Fruit fly (Drosophila melanogaster) whole organism, embryonic: ENCODE results near the gene DnaJ-H.

Source experiments
- Ada2b ChIP-seq: fragments of 200-800 bp; sonication (Bioruptor generic); IDR thresholded peaks from 2 replicates; pipeline ENCODE4 v1.3.6; 2022; ENCODE audit warnings: missing biosample characterization, missing genetic modification characterization
- Adf1 ChIP-seq: fragments of 200-800 bp; sonication (Bioruptor generic); IDR thresholded peaks from 2 replicates; pipeline ENCODE4 v1.3.6; 2022; ENCODE audit warnings: missing biosample characterization, missing genetic modification characterization
- CG13287 ChIP-seq: fragments of 200-800 bp; sonication (Bioruptor generic); IDR thresholded peaks from 2 replicates; pipeline ENCODE4 v1.3.6; 2022; ENCODE audit warnings: missing biosample characterization, missing genetic modification characterization; ENCODE audit not compliant: partially characterized antibody
- CG14014 ChIP-seq: fragments of 200-800 bp; sonication (Bioruptor generic); IDR thresholded peaks from 2 replicates; pipeline ENCODE4 v1.3.6; 2022; ENCODE audit warnings: missing biosample characterization, missing genetic modification characterization
- CG15479 ChIP-seq: fragments of 200-800 bp; sonication (Bioruptor generic); optimal IDR thresholded peaks from 3 replicates; lab custom pipeline; 2019; ENCODE audit warnings: missing biosample characterization, mild to moderate bottlenecking, missing genetic modification characterization, moderate library complexity
- CG17385 ChIP-seq: fragments of 200-800 bp; sonication (Bioruptor generic); optimal IDR thresholded peaks from 3 replicates; lab custom pipeline; 2018; ENCODE audit warnings: missing biosample characterization, mild to moderate bottlenecking, missing genetic modification characterization
- CG18599 ChIP-seq: fragments of 200-800 bp; sonication (Bioruptor generic); optimal IDR thresholded peaks from 3 replicates; lab custom pipeline; 2017; ENCODE audit warnings: missing biosample characterization, missing genetic modification characterization, mild to moderate bottlenecking, moderate library complexity, missing genetic modification reagents
- CG2129 ChIP-seq: fragments of 200-800 bp; sonication (Bioruptor generic); IDR thresholded peaks from 2 replicates; pipeline ENCODE4 v1.3.6; 2022; ENCODE audit warnings: missing biosample characterization, missing genetic modification characterization; ENCODE audit not compliant: partially characterized antibody
- CG31224 ChIP-seq: fragments of 200-800 bp; sonication (Bioruptor generic); IDR thresholded peaks from 2 replicates; pipeline ENCODE4 v1.3.6; 2022; ENCODE audit warnings: missing biosample characterization, missing genetic modification characterization
- CG32772 ChIP-seq: fragments of 200-800 bp; sonication (Bioruptor generic); IDR thresholded peaks from 2 replicates; pipeline ENCODE4 v1.3.6; 2022; ENCODE audit warnings: missing biosample characterization, missing genetic modification characterization
- CG34376 ChIP-seq: fragments of 200-800 bp; sonication (Bioruptor generic); optimal IDR thresholded peaks from 2 replicates; lab custom pipeline; 2018; ENCODE audit warnings: missing biosample characterization, mild to moderate bottlenecking, missing genetic modification characterization
- CG34422 ChIP-seq: fragments of 200-800 bp; sonication (Bioruptor generic); IDR thresholded peaks from 3 replicates; pipeline ENCODE4 v1.3.6; 2022; ENCODE audit warnings: missing biosample characterization, missing genetic modification characterization
- CG3838 ChIP-seq: fragments of 200-800 bp; sonication (Bioruptor generic); optimal IDR thresholded peaks from 3 replicates; lab custom pipeline; 2016; ENCODE audit warnings: missing biosample characterization, missing genetic modification characterization
- CG42726 ChIP-seq: fragments of 200-800 bp; sonication (Bioruptor generic); IDR thresholded peaks from 2 replicates; pipeline ENCODE4 v1.3.6; 2022; ENCODE audit warnings: missing biosample characterization, missing genetic modification characterization; ENCODE audit not compliant: partially characterized antibody
- CG4360 ChIP-seq: fragments of 200-800 bp; sonication (Bioruptor generic); IDR thresholded peaks from 2 replicates; pipeline ENCODE4 v1.3.6; 2022; ENCODE audit warnings: missing biosample characterization, missing genetic modification characterization
- CG43689 ChIP-seq: fragments of 200-800 bp; sonication (Bioruptor generic); IDR thresholded peaks from 2 replicates; pipeline ENCODE4 v1.3.6; 2022; ENCODE audit warnings: missing biosample characterization, missing genetic modification characterization
- CG6175 ChIP-seq: fragments of 200-800 bp; sonication (Bioruptor generic); IDR thresholded peaks from 3 replicates; pipeline ENCODE4 v1.3.6; 2022; ENCODE audit warnings: missing biosample characterization, missing genetic modification characterization
- CG6654 ChIP-seq: fragments of 200-800 bp; sonication (Bioruptor generic); optimal IDR thresholded peaks from 2 replicates; lab custom pipeline; 2017; ENCODE audit warnings: missing biosample characterization, mild to moderate bottlenecking, missing genetic modification characterization
- CG7786 ChIP-seq: fragments of 200-800 bp; sonication (Bioruptor generic); optimal IDR thresholded peaks from 2 replicates; lab custom pipeline; 2016; ENCODE audit warnings: missing biosample characterization, missing genetic modification characterization
- CG8388 ChIP-seq: fragments of 200-800 bp; sonication (Bioruptor generic); optimal IDR thresholded peaks from 2 replicates; lab custom pipeline; 2019; ENCODE audit warnings: missing biosample characterization, mild to moderate bottlenecking, missing genetic modification characterization, moderate library complexity
- Dll ChIP-seq: fragments of 200-800 bp; sonication (Bioruptor generic); IDR thresholded peaks from 4 replicates; pipeline ENCODE4 v1.3.6; 2022; ENCODE audit warnings: missing biosample characterization, missing genetic modification characterization; ENCODE audit not compliant: partially characterized antibody
- Dp ChIP-seq: fragments of 200-800 bp; sonication (Bioruptor generic); optimal IDR thresholded peaks from 2 replicates; lab custom pipeline; 2018; ENCODE audit warnings: missing biosample characterization, mild to moderate bottlenecking, missing genetic modification characterization, moderate library complexity
- Dref ChIP-seq: fragments of 200-800 bp; sonication (Bioruptor generic); IDR thresholded peaks from 2 replicates; pipeline ENCODE4 v1.3.6; 2022; ENCODE audit warnings: missing biosample characterization, missing genetic modification characterization
- E2f1 ChIP-seq: fragments of 200-800 bp; sonication (Bioruptor generic); IDR thresholded peaks from 2 replicates; pipeline ENCODE4 v1.3.6; 2022; ENCODE audit warnings: missing biosample characterization, missing genetic modification characterization
- HmgD ChIP-seq: fragments of 200-800 bp; sonication (Bioruptor generic); optimal IDR thresholded peaks from 3 replicates; lab custom pipeline; 2016; ENCODE audit warnings: missing biosample characterization, missing genetic modification characterization
- Hr39 ChIP-seq: fragments of >200 bp; optimal IDR thresholded peaks from 2 replicates; lab custom pipeline; 2017
- MESR4 ChIP-seq: fragments of 200-800 bp; sonication (Bioruptor generic); optimal IDR thresholded peaks from 2 replicates; lab custom pipeline; 2018; ENCODE audit warnings: missing biosample characterization, mild to moderate bottlenecking, missing genetic modification characterization, moderate library complexity
- Max ChIP-seq: fragments of 200-800 bp; sonication (Bioruptor generic); optimal IDR thresholded peaks from 2 replicates; lab custom pipeline; 2016; ENCODE audit warnings: missing biosample characterization, mild to moderate bottlenecking, missing genetic modification characterization
- Mrtf ChIP-seq: fragments of 200-800 bp; sonication (Bioruptor generic); IDR thresholded peaks from 3 replicates; pipeline ENCODE4 v1.3.6; 2022; ENCODE audit warnings: missing biosample characterization, missing genetic modification characterization
- Scr ChIP-seq: fragments of 200-800 bp; sonication (Bioruptor generic); IDR thresholded peaks from 2 replicates; pipeline ENCODE4 v1.3.6; 2022; ENCODE audit warnings: missing biosample characterization, missing genetic modification characterization; ENCODE audit not compliant: partially characterized antibody
- Sin3A ChIP-seq: fragments of >200 bp; optimal IDR thresholded peaks from 2 replicates; lab custom pipeline; 2018
- Tbp ChIP-seq: fragments of >200 bp; optimal IDR thresholded peaks from 2 replicates; lab custom pipeline; 2018; ENCODE audit warnings: missing biosample characterization, missing genetic modification characterization
- Trl ChIP-seq, 3 experiments: fragments of >200 bp in 2 of 3; fragments of 200-800 bp in 1 of 3; sonication (Bioruptor generic) in 1 of 3; optimal IDR thresholded peaks; 2 replicates in 1 of 3; 3 replicates in 2 of 3; lab custom pipeline; 2016 to 2017; ENCODE audit warnings: missing biosample characterization in 1 of 3, missing genetic modification characterization in 1 of 3
- YL-1 ChIP-seq: fragments of 200-800 bp; sonication (Bioruptor generic); optimal IDR thresholded peaks from 3 replicates; lab custom pipeline; 2017; ENCODE audit warnings: missing biosample characterization, mild to moderate bottlenecking, missing genetic modification characterization
- amos ChIP-seq: fragments of 200-800 bp; sonication (Bioruptor generic); IDR thresholded peaks from 2 replicates; pipeline ENCODE4 v1.3.6; 2022; ENCODE audit warnings: missing biosample characterization, missing genetic modification characterization; ENCODE audit not compliant: partially characterized antibody
- bbx ChIP-seq: fragments of 200-800 bp; sonication (Bioruptor generic); IDR thresholded peaks from 2 replicates; pipeline ENCODE4 v1.3.6; 2022; ENCODE audit warnings: missing biosample characterization, missing genetic modification characterization; ENCODE audit not compliant: partially characterized antibody
- cg ChIP-seq: fragments of 200-800 bp; sonication (Bioruptor generic); optimal IDR thresholded peaks from 3 replicates; lab custom pipeline; 2019; ENCODE audit warnings: missing biosample characterization, mild to moderate bottlenecking, missing genetic modification characterization, moderate library complexity
- chinmo ChIP-seq: fragments of 200-800 bp; sonication (Bioruptor generic); IDR thresholded peaks from 4 replicates; pipeline ENCODE4 v1.3.6; 2022; ENCODE audit warnings: missing biosample characterization, missing genetic modification characterization; ENCODE audit not compliant: partially characterized antibody
- ewg ChIP-seq: fragments of 200-800 bp; sonication (Bioruptor generic); optimal IDR thresholded peaks from 3 replicates; lab custom pipeline; 2017; ENCODE audit warnings: mild to moderate bottlenecking, missing biosample characterization, missing genetic modification reagents, missing genetic modification characterization
- gsb-n ChIP-seq: fragments of 200-800 bp; sonication (Bioruptor generic); optimal IDR thresholded peaks from 3 replicates; lab custom pipeline; 2018; ENCODE audit warnings: missing biosample characterization, mild to moderate bottlenecking, missing genetic modification characterization
- ham ChIP-seq: fragments of 200-800 bp; sonication (Bioruptor generic); IDR thresholded peaks from 2 replicates; pipeline ENCODE4 v1.3.6; 2022; ENCODE audit warnings: missing biosample characterization, missing genetic modification characterization
- hkb ChIP-seq, 2 experiments: fragments of 200-800 bp in 1 of 2; fragments of >200 bp in 1 of 2; sonication (Bioruptor generic) in 1 of 2; IDR thresholded peaks in 1 of 2; optimal IDR thresholded peaks in 1 of 2; 2 replicates each; pipeline versions ENCODE4 v1.3.6 to Lab custom; 2017 to 2022; ENCODE audit warnings: missing biosample characterization in 1 of 2, missing genetic modification characterization in 1 of 2
- jing ChIP-seq: fragments of 200-800 bp; sonication (Bioruptor generic); optimal IDR thresholded peaks from 2 replicates; lab custom pipeline; 2018; ENCODE audit warnings: missing biosample characterization, mild to moderate bottlenecking, missing genetic modification characterization
- klu ChIP-seq: fragments of 200-800 bp; sonication (Bioruptor generic); IDR thresholded peaks from 2 replicates; pipeline ENCODE4 v1.3.6; 2022; ENCODE audit warnings: missing biosample characterization, missing genetic modification characterization
- nom ChIP-seq: fragments of 200-800 bp; sonication (Bioruptor generic); optimal IDR thresholded peaks from 2 replicates; lab custom pipeline; 2017; ENCODE audit warnings: missing biosample characterization, missing genetic modification characterization, mild to moderate bottlenecking, moderate library complexity, missing genetic modification reagents
- psq ChIP-seq: fragments of 200-800 bp; sonication (Bioruptor generic); optimal IDR thresholded peaks from 2 replicates; lab custom pipeline; 2017; ENCODE audit warnings: missing biosample characterization, missing genetic modification characterization
- scrt ChIP-seq: fragments of 200-800 bp; sonication (Bioruptor generic); optimal IDR thresholded peaks from 2 replicates; lab custom pipeline; 2018; ENCODE audit warnings: missing biosample characterization, mild to moderate bottlenecking, missing genetic modification characterization, moderate library complexity
- sna ChIP-seq: fragments of 200-800 bp; sonication (Bioruptor generic); IDR thresholded peaks from 2 replicates; pipeline ENCODE4 v1.3.6; 2022; ENCODE audit warnings: missing biosample characterization, missing genetic modification characterization; ENCODE audit not compliant: partially characterized antibody

DnaJ-H gene

dm6 chr2L:13165802-13166347, at the start of gene DnaJ-H:
DnaJ-H (minus strand) TSS chr2L:13166072.
- peak; percentile 47 for TF ChIP-seq Dp (GFP tag; lab: Kevin White, UChicago)
- peak; percentile 1; the same call in 1 of the 2 replicates for TF ChIP-seq bbx (GFP tag; lab: Robert Waterston, UW)
- TF ChIP-seq Ada2b (GFP tag; lab: Robert Waterston, UW): no peak
- TF ChIP-seq CG34422: peak; percentile 63; the same call in 1 of the 3 replicates
- no peak for TF ChIP-seq CG7786
- TF ChIP-seq CG4360 (GFP tag; lab: Robert Waterston, UW): 0 out of 2 replicates have a peak, but pooled peaks have one; percentile 46
- peak; percentile 81 for TF ChIP-seq ewg (GFP tag; lab: Kevin White, UChicago)
- TF ChIP-seq CG32772 (GFP tag; lab: Robert Waterston, UW): no peak
- no peak for TF ChIP-seq CG18599
- TF ChIP-seq MESR4 (GFP tag; lab: Kevin White, UChicago): peak; percentile 37
- TF ChIP-seq CG34376: peak; percentile 10
- TF ChIP-seq Hr39 (lab: Kevin White, UChicago): peak; percentile 83
- no peak for TF ChIP-seq ham (GFP tag; lab: Robert Waterston, UW)
- TF ChIP-seq Max (GFP tag; lab: Kevin White, UChicago): peak; percentile 1
- TF ChIP-seq CG6654 (GFP tag; lab: Kevin White, UChicago): no peak
- TF ChIP-seq HmgD: no peak
- TF ChIP-seq CG31224 (GFP tag; lab: Robert Waterston, UW): no peak
- TF ChIP-seq CG15479 (GFP tag; lab: Kevin White, UChicago): peak; percentile 39
- peak; percentile 16 for TF ChIP-seq YL-1
- TF ChIP-seq CG2129 (GFP tag; lab: Robert Waterston, UW): no peak
- no peak for TF ChIP-seq hkb (optimal IDR thresholded peaks at IDR 0.05; lab: Kevin White, UChicago)
- TF ChIP-seq hkb (GFP tag; IDR thresholded peaks at IDR 0.05; lab: Robert Waterston, UW): peak; percentile 17; the same call in 1 of the 2 replicates
- no peak for TF ChIP-seq CG3838 (GFP tag; lab: Kevin White, UChicago)
- peak; percentile 100 for TF ChIP-seq psq (GFP tag; lab: Kevin White, UChicago)
- TF ChIP-seq CG6175 (GFP tag; lab: Robert Waterston, UW): no peak
- peak; percentile 99 for TF ChIP-seq CG17385 (GFP tag; lab: Kevin White, UChicago)
- TF ChIP-seq scrt: peak; percentile 46
- TF ChIP-seq Adf1: peak; percentile 22; the same call in 1 of the 2 replicates
- TF ChIP-seq CG8388 (GFP tag; lab: Kevin White, UChicago): no peak
- no peak for TF ChIP-seq gsb-n (tag; lab: Kevin White, UChicago)
- TF ChIP-seq klu: no peak
- 0 out of 2 replicates have a peak, but pooled peaks have one; percentile 29 for TF ChIP-seq Scr (GFP tag; lab: Robert Waterston, UW)
- no peak for TF ChIP-seq CG42726 (GFP tag; lab: Robert Waterston, UW)
- TF ChIP-seq Trl (optimal IDR thresholded peaks at IDR 0.05; lab: Kevin White, UChicago): peak; percentile 74 to 93
- TF ChIP-seq Trl (GFP tag; optimal IDR thresholded peaks at IDR 0.05; lab: Kevin White, UChicago): no peak
- 0 out of 2 replicates have a peak, but pooled peaks have one; percentile 9 for TF ChIP-seq amos (GFP tag; lab: Robert Waterston, UW)
- TF ChIP-seq Tbp: no peak
- TF ChIP-seq CG43689 (GFP tag; lab: Robert Waterston, UW): no peak
- peak; percentile 66; the same call in 1 of the 2 replicates for TF ChIP-seq CG13287 (GFP tag; lab: Robert Waterston, UW)
- TF ChIP-seq CG14014 (GFP tag; lab: Robert Waterston, UW): no peak
- TF ChIP-seq Mrtf (GFP tag; lab: Robert Waterston, UW): no peak
- TF ChIP-seq nom (GFP tag; lab: Kevin White, UChicago): peak; percentile 28
- TF ChIP-seq cg (GFP tag; lab: Kevin White, UChicago): peak; percentile 65
- peak; percentile 51; the same call in 1 of the 4 replicates for TF ChIP-seq chinmo
- TF ChIP-seq E2f1: peak; percentile 21; the same call in 1 of the 2 replicates
- TF ChIP-seq Dll (GFP tag; lab: Robert Waterston, UW): 0 out of 4 replicates have a peak, but pooled peaks have one; percentile 42
- TF ChIP-seq sna (GFP tag; lab: Robert Waterston, UW): peak; percentile 55; the same call in 1 of the 2 replicates
- no peak for TF ChIP-seq Dref (GFP tag; lab: Robert Waterston, UW)
- peak; percentile 37 for TF ChIP-seq Sin3A (lab: Kevin White, UChicago)
- no peak for TF ChIP-seq jing (GFP tag; lab: Kevin White, UChicago)
